Worm (Caenorhabditis elegans) whole organism, midembryonic: ENCODE data around the gene C50E3.9.

Experiments used
- T22C8.4 ChIP-seq: fragments of 200-800 bp; sonication (Bioruptor generic); IDR thresholded peaks from 2 replicates; pipeline ENCODE4 v1.3.6; 2022; ENCODE audit warnings: missing genetic modification characterization, missing compliant biosample characterization
- cog-1 ChIP-seq: sonication (generic microtip); optimal IDR thresholded peaks from 2 replicates; lab custom pipeline; 2016; ENCODE audit warnings: missing genetic modification characterization, missing compliant biosample characterization
- flt-1 ChIP-seq: fragments of 200-800 bp; sonication (Bioruptor generic); IDR thresholded peaks from 2 replicates; pipeline ENCODE4 v1.3.6; 2022; ENCODE audit warnings: missing genetic modification characterization, missing compliant biosample characterization
- klf-2 ChIP-seq: fragments of 200-800 bp; sonication (Bioruptor generic); conservative IDR thresholded peaks from 2 replicates; pipeline ENCODE4 v1.3.6; 2022; ENCODE audit warnings: missing genetic modification reagents, missing genetic modification characterization, missing compliant biosample characterization
- med-1 ChIP-seq: sonication (generic microtip); optimal IDR thresholded peaks from 2 replicates; lab custom pipeline; 2017; ENCODE audit warnings: missing genetic modification characterization, mild to moderate bottlenecking, missing compliant biosample characterization, antibody characterized with exemption, missing genetic modification reagents; ENCODE audit not compliant: insufficient read depth
- ref-1 ChIP-seq: fragments of 200-800 bp; sonication (Bioruptor generic); conservative IDR thresholded peaks from 2 replicates; pipeline ENCODE4 v1.3.6; 2022; ENCODE audit warnings: missing genetic modification reagents, missing genetic modification characterization, missing compliant biosample characterization
- tab-1 ChIP-seq: fragments of 200-800 bp; sonication (Bioruptor generic); IDR thresholded peaks from 2 replicates; pipeline ENCODE4 v1.3.6; 2022; ENCODE audit warnings: missing genetic modification characterization, missing compliant biosample characterization
- ztf-23 ChIP-seq: fragments of 200-800 bp; sonication (Bioruptor generic); IDR thresholded peaks from 2 replicates; pipeline ENCODE4 v1.3.6; 2022; ENCODE audit warnings: missing genetic modification reagents, missing genetic modification characterization, missing compliant biosample characterization
- ztf-29 ChIP-seq: fragments of 200-800 bp; sonication (Bioruptor generic); IDR thresholded peaks from 2 replicates; pipeline ENCODE4 v1.3.6; 2022; ENCODE audit warnings: missing genetic modification reagents, missing genetic modification characterization, missing compliant biosample characterization

- TF ChIP-seq med-1 (GFP tag; lab: Kevin White, UChicago): no peak
- TF ChIP-seq flt-1 (GFP tag; lab: Robert Waterston, UW): no peak
- TF ChIP-seq cog-1 (tag; lab: Kevin White, UChicago): no peak
- no peak for TF ChIP-seq T22C8.4 (GFP tag; lab: Robert Waterston, UW)
- TF ChIP-seq ref-1 (GFP tag; lab: Robert Waterston, UW): no peak
- TF ChIP-seq tab-1: no peak
- no peak for TF ChIP-seq ztf-29 (GFP tag; lab: Robert Waterston, UW)
- TF ChIP-seq ztf-23 (GFP tag; lab: Robert Waterston, UW): no peak
- TF ChIP-seq klf-2 (GFP tag; lab: Robert Waterston, UW): no peak
Measured at ce11 chrV:7551821-7552220, 48.2 kb downstream of the C50E3.9 start, which contains the start of gene F19F10.3.
